Worm (Caenorhabditis elegans) whole organism, L4 larva: ENCODE data around the gene str-61.

ENCODE experiments used
- D1046.2 ChIP-seq: fragments of 200-800 bp; sonication (Bioruptor generic); IDR thresholded peaks from 2 replicates; pipeline ENCODE4 v1.3.6; 2022; ENCODE audit warnings: missing genetic modification characterization, missing compliant biosample characterization
- F44E2.7 ChIP-seq: fragments of 200-800 bp; sonication (Bioruptor generic); IDR thresholded peaks from 2 replicates; pipeline ENCODE4 v2.1.2; 2022; ENCODE audit warnings: missing genetic modification characterization, missing compliant biosample characterization
- Y5F2A.4 ChIP-seq: fragments of 200-800 bp; sonication (Bioruptor generic); optimal IDR thresholded peaks from 2 replicates; lab custom pipeline; 2018; ENCODE audit warnings: mild to moderate bottlenecking, missing genetic modification characterization, missing compliant biosample characterization
- ZK546.5 ChIP-seq, 2 experiments: sonication (generic microtip); optimal IDR thresholded peaks; 2 replicates each; lab custom pipeline; 2017; ENCODE audit warnings: missing biosample characterization in 2 of 2, missing genetic modification characterization in 2 of 2
- aly-2 ChIP-seq: sonication (generic microtip); optimal IDR thresholded peaks from 2 replicates; lab custom pipeline; 2018; ENCODE audit warnings: missing biosample characterization, missing genetic modification characterization
- arid-1 ChIP-seq: fragments of 200-800 bp; sonication (Bioruptor generic); conservative IDR thresholded peaks from 2 replicates; pipeline ENCODE4 v1.3.6; 2022; ENCODE audit warnings: missing genetic modification reagents, missing genetic modification characterization, missing compliant biosample characterization
- attf-4 ChIP-seq: sonication (generic microtip); optimal IDR thresholded peaks from 3 replicates; lab custom pipeline; 2017; ENCODE audit warnings: missing biosample characterization, missing genetic modification characterization
- ceh-32 ChIP-seq: sonication (generic microtip); optimal IDR thresholded peaks from 2 replicates; lab custom pipeline; 2016; ENCODE audit warnings: mild to moderate bottlenecking, missing genetic modification characterization, missing compliant biosample characterization; ENCODE audit not compliant: poor library complexity
- daf-16 ChIP-seq, 3 experiments: sonication (generic microtip); optimal IDR thresholded peaks; 2 replicates each; lab custom pipeline; 2016 to 2017; ENCODE audit warnings: missing genetic modification characterization in 3 of 3, missing genetic modification reagents in 3 of 3, mild to moderate bottlenecking in 2 of 3, missing compliant biosample characterization in 2 of 3, missing biosample characterization in 1 of 3, moderate library complexity in 1 of 3
- daf-19 ChIP-seq: fragments of 200-800 bp; sonication (Bioruptor generic); conservative IDR thresholded peaks from 2 replicates; pipeline ENCODE4 v1.3.6; 2022; ENCODE audit warnings: missing genetic modification characterization, missing compliant biosample characterization
- dmd-6 ChIP-seq: fragments of 200-800 bp; sonication (Bioruptor generic); IDR thresholded peaks from 2 replicates; pipeline ENCODE4 v1.3.6; 2022; ENCODE audit warnings: missing genetic modification reagents, missing genetic modification characterization, missing compliant biosample characterization
- dmd-8 ChIP-seq: fragments of 200-800 bp; sonication (Bioruptor generic); IDR thresholded peaks from 2 replicates; pipeline ENCODE4 v1.3.6; 2022; ENCODE audit warnings: missing genetic modification characterization, missing compliant biosample characterization
- duxl-1 ChIP-seq: sonication (generic microtip); optimal IDR thresholded peaks from 2 replicates; lab custom pipeline; 2016; ENCODE audit warnings: mild to moderate bottlenecking, missing genetic modification characterization, moderate library complexity, missing compliant biosample characterization; ENCODE audit not compliant: poor library complexity
- egl-43 ChIP-seq: fragments of 200-800 bp; sonication (Bioruptor generic); IDR thresholded peaks from 2 replicates; pipeline ENCODE4 v1.3.6; 2022; ENCODE audit warnings: missing genetic modification reagents, missing genetic modification characterization, missing compliant biosample characterization
- fos-1 ChIP-seq: fragments of 150-350 bp; optimal IDR thresholded peaks from 2 replicates; lab custom pipeline; 2014; ENCODE audit warnings: missing biosample characterization, missing genetic modification characterization
- gei-8 ChIP-seq: fragments of 200-800 bp; sonication (Bioruptor generic); optimal IDR thresholded peaks from 2 replicates; lab custom pipeline; 2018; ENCODE audit warnings: mild to moderate bottlenecking, missing genetic modification characterization, missing compliant biosample characterization
- lim-7 ChIP-seq: fragments of 200-800 bp; sonication (Bioruptor generic); IDR thresholded peaks from 2 replicates; pipeline ENCODE4 v1.3.6; 2022; ENCODE audit warnings: missing genetic modification characterization, missing compliant biosample characterization
- lin-1 ChIP-seq: fragments of 200-800 bp; sonication (Bioruptor generic); IDR thresholded peaks from 2 replicates; pipeline ENCODE4 v1.3.6; 2022; ENCODE audit warnings: missing genetic modification reagents, missing genetic modification characterization, missing compliant biosample characterization
- lin-15B ChIP-seq: fragments of 150-350 bp; sonication (generic microtip); optimal IDR thresholded peaks from 3 replicates; lab custom pipeline; 2014; ENCODE audit warnings: missing biosample characterization, missing genetic modification characterization
- lin-39 ChIP-seq: fragments of 150-350 bp; optimal IDR thresholded peaks from 2 replicates; lab custom pipeline; 2014; ENCODE audit warnings: missing biosample characterization, missing genetic modification reagents, missing genetic modification characterization
- lsy-2 ChIP-seq, 2 experiments: fragments of 150-350 bp in 1 of 2; sonication (generic microtip) in 1 of 2; optimal IDR thresholded peaks; 2 replicates each; lab custom pipeline; 2014 to 2017; ENCODE audit warnings: missing biosample characterization in 2 of 2, missing genetic modification characterization in 2 of 2
- mes-2 ChIP-seq: sonication (generic microtip); optimal IDR thresholded peaks from 2 replicates; lab custom pipeline; 2016; ENCODE audit warnings: missing genotype, mild to moderate bottlenecking, missing genetic modification characterization, missing compliant biosample characterization; ENCODE audit not compliant: poor library complexity, severe bottlenecking
- mxl-2 ChIP-seq: fragments of 200-800 bp; sonication (Bioruptor generic); conservative IDR thresholded peaks from 2 replicates; pipeline ENCODE4 v1.3.6; 2022; ENCODE audit warnings: missing genetic modification reagents, missing genetic modification characterization, missing compliant biosample characterization
- nhr-111 ChIP-seq: fragments of 200-800 bp; sonication (Bioruptor generic); optimal IDR thresholded peaks from 2 replicates; lab custom pipeline; 2018; ENCODE audit warnings: mild to moderate bottlenecking, missing genetic modification characterization, missing compliant biosample characterization
- nhr-25 ChIP-seq: sonication (generic microtip); optimal IDR thresholded peaks from 2 replicates; lab custom pipeline; 2017; ENCODE audit warnings: missing genetic modification characterization, mild to moderate bottlenecking, missing compliant biosample characterization, antibody characterized with exemption, moderate library complexity, borderline replicate concordance; ENCODE audit not compliant: insufficient read depth
- nhr-28 ChIP-seq: fragments of 150-350 bp; optimal IDR thresholded peaks from 2 replicates; lab custom pipeline; 2014; ENCODE audit warnings: missing biosample characterization, missing genetic modification characterization
- nhr-41 ChIP-seq: fragments of 200-800 bp; sonication (Bioruptor generic); IDR thresholded peaks from 2 replicates; pipeline ENCODE4 v1.3.6; 2022; ENCODE audit warnings: missing genetic modification reagents, missing genetic modification characterization, missing compliant biosample characterization
- php-3 ChIP-seq: fragments of 200-800 bp; sonication (Bioruptor generic); IDR thresholded peaks from 2 replicates; pipeline ENCODE4 v1.3.6; 2022; ENCODE audit warnings: missing genetic modification reagents, missing genetic modification characterization, missing compliant biosample characterization
- sdz-12 ChIP-seq: fragments of 200-800 bp; sonication (Bioruptor generic); optimal IDR thresholded peaks from 2 replicates; lab custom pipeline; 2018; ENCODE audit warnings: mild to moderate bottlenecking, missing genetic modification characterization, missing compliant biosample characterization
- skn-1 ChIP-seq: fragments of 150-350 bp; optimal IDR thresholded peaks from 2 replicates; lab custom pipeline; 2014; ENCODE audit warnings: missing biosample characterization, missing genetic modification characterization
- snpc-4 ChIP-seq: fragments of 150-350 bp; optimal IDR thresholded peaks from 2 replicates; lab custom pipeline; 2014; ENCODE audit warnings: missing biosample characterization, missing genetic modification characterization
- spr-3 ChIP-seq: fragments of 200-800 bp; sonication (Bioruptor generic); optimal IDR thresholded peaks from 2 replicates; lab custom pipeline; 2018; ENCODE audit warnings: mild to moderate bottlenecking, missing genetic modification characterization, missing compliant biosample characterization
- tra-1 ChIP-seq: fragments of 200-800 bp; sonication (Bioruptor generic); IDR thresholded peaks from 2 replicates; pipeline ENCODE4 v1.3.6; 2022; ENCODE audit warnings: missing genetic modification reagents, missing genetic modification characterization, missing compliant biosample characterization
- unc-39 ChIP-seq: sonication (generic microtip); optimal IDR thresholded peaks from 2 replicates; lab custom pipeline; 2017; ENCODE audit warnings: missing biosample characterization, missing genetic modification characterization
- zfp-3 ChIP-seq: fragments of 200-800 bp; sonication (Bioruptor generic); conservative IDR thresholded peaks from 2 replicates; pipeline ENCODE4 v1.3.6; 2022; ENCODE audit warnings: missing genetic modification reagents, missing genetic modification characterization, missing compliant biosample characterization
- zip-2 ChIP-seq: fragments of 150-350 bp; optimal IDR thresholded peaks from 2 replicates; lab custom pipeline; 2014; ENCODE audit warnings: missing biosample characterization, missing genetic modification characterization

str-61 gene

DNA sequence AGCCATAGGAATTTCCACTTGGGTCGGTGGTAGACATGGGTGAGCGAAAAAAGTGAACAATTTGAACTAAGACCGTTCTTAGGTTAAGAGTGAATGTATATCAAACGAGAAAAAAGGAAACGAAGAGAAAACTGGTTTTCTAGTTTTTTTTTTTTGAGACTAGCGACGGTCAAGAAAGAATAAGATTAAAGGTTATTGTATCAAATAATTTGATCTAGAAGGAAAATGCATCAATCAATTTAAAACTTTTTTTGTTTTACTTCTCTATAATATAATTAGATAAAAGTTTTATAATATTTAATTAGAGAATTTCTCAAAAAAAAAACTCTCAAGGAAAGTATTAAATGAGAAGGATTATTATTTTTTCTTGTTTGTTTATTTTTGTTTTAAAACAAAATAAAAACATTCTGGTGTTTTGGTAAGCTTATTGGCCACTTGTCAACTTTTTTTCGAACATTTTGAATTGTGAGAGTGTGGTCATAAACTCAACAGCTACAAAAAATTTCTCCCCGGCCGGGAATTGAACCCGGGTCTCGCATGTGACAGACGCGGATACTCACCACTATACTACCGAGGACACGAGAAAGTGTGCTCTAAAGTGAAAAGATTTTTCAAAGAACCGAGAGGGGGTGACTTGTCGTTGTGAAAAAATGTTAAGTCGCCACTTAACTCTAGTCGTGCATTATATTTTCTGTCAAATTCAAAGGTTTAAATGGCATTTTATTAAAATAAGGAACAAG is 25.7 kb downstream of the str-61 start, which contains the start of gene W06G6.17 (continued):
- peak; percentile 49; the same call in 1 of the 2 replicates for TF ChIP-seq egl-43 (GFP tag; lab: Robert Waterston, UW)
- TF ChIP-seq, all 104 proteins: peak for 10

ce11 chrV:16643558-16643957 is 27.5 kb downstream of the str-61 start, which contains the start of gene srw-77:
srw-77 (minus strand) TSS chrV:16643658.
- TF ChIP-seq skn-1 (tag; lab: Kevin White, UChicago) = no peak
- TF ChIP-seq lim-7 (GFP tag; lab: Robert Waterston, UW) = no peak
- no peak for TF ChIP-seq lsy-2 (tag; optimal IDR thresholded peaks at IDR 0.05; lab: Kevin White, UChicago)
- TF ChIP-seq spr-3 (GFP tag; lab: Kevin White, UChicago) = no peak
- no peak for TF ChIP-seq snpc-4 (tag; lab: Kevin White, UChicago)
- TF ChIP-seq Y5F2A.4 (GFP tag; lab: Kevin White, UChicago) = no peak
- no peak for TF ChIP-seq ZK546.5 (tag; optimal IDR thresholded peaks at IDR 0.05; lab: Kevin White, UChicago)
- no peak for TF ChIP-seq tra-1 (GFP tag; lab: Robert Waterston, UW)
- no peak for TF ChIP-seq lin-39 (tag; lab: Kevin White, UChicago)
- TF ChIP-seq fos-1 (tag; lab: Kevin White, UChicago) = no peak

- TF ChIP-seq daf-16 (GFP tag; optimal IDR thresholded peaks at IDR 0.05; lab: Kevin White, UChicago) (no peak), daf-16 (tag; optimal IDR thresholded peaks at IDR 0.05; lab: Kevin White, UChicago) (peak; percentile 42), aly-2 (tag; lab: Kevin White, UChicago) (no peak), F44E2.7 (0 out of 2 replicates have a peak, but pooled peaks have one; percentile 48), zfp-3 (GFP tag; lab: Robert Waterston, UW) (0 out of 2 replicates have a peak, but pooled peaks have one; percentile 38), nhr-25 (tag; lab: Kevin White, UChicago) (no peak), ceh-32 (tag; lab: Kevin White, UChicago) (no peak), nhr-111 (GFP tag; lab: Kevin White, UChicago) (no peak), zip-2 (tag; lab: Kevin White, UChicago) (no peak), arid-1 (GFP tag; lab: Robert Waterston, UW) (0 out of 2 replicates have a peak, but pooled peaks have one; percentile 21), daf-19 (GFP tag; lab: Robert Waterston, UW) (peak; percentile 69), nhr-41 (0 out of 2 replicates have a peak, but pooled peaks have one; percentile 10), attf-4 (tag; lab: Kevin White, UChicago) (no peak), lin-15B (no peak), duxl-1 (tag; lab: Kevin White, UChicago) (peak; percentile 74), lim-7 (GFP tag; lab: Robert Waterston, UW) (peak; percentile 74), nhr-28 (tag; lab: Kevin White, UChicago) (no peak), dmd-6 (GFP tag; lab: Robert Waterston, UW) (peak; percentile 43; the same call in 1 of the 2 replicates), dmd-8 (GFP tag; lab: Robert Waterston, UW) (peak; percentile 81; the same call in 1 of the 2 replicates), fos-1 (tag; lab: Kevin White, UChicago) (no peak), D1046.2 (no peak), mes-2 (tag; lab: Kevin White, UChicago) (no peak), lin-1 (GFP tag; lab: Robert Waterston, UW) (0 out of 2 replicates have a peak, but pooled peaks have one; percentile 12), php-3 (GFP tag; lab: Robert Waterston, UW) (peak; percentile 30; the same call in 1 of the 2 replicates)
Measured at ce11 chrV:16640366-16640765, 30.7 kb downstream of the str-61 start.

ce11 chrV:16638204-16638603 is 32.9 kb downstream of the str-61 start, which contains the start of gene srw-76:
srw-76 (minus strand) TSS chrV:16638304.
- TF ChIP-seq daf-19 (GFP tag; lab: Robert Waterston, UW) (no peak), unc-39 (no peak), sdz-12 (no peak), mxl-2 (GFP tag; lab: Robert Waterston, UW) (no peak), lim-7 (GFP tag; lab: Robert Waterston, UW) (no peak), gei-8 (GFP tag; lab: Kevin White, UChicago) (no peak)
- TF ChIP-seq, all 104 proteins: peak for 0
